Fruit fly (Drosophila melanogaster) whole organism, adult: ENCODE measurements around the gene CG5556.

Experiments
- CG33017 ChIP-seq: fragments of 200-800 bp; sonication (Bioruptor generic); optimal IDR thresholded peaks from 2 replicates; lab custom pipeline; 2018; ENCODE audit warnings: missing biosample characterization, mild to moderate bottlenecking, missing genetic modification characterization, moderate library complexity
- Hr96 ChIP-seq: fragments of 200-800 bp; sonication (Bioruptor generic); optimal IDR thresholded peaks from 2 replicates; lab custom pipeline; 2016; ENCODE audit warnings: missing biosample characterization, missing genetic modification characterization

- TF ChIP-seq Hr96 (GFP tag; lab: Kevin White, UChicago) (no peak), CG33017 (no peak)
Observed at dm6 chr2L:1359690-1360089, 7.0 kb upstream of the CG5556 start, which contains the start of gene CG31659.
